Fruit fly (Drosophila melanogaster) whole organism, embryonic: ENCODE measurements around the gene dsx-c73A.
A peak's percentile ranks its signal among the peaks of the same experiment; 100 is the strongest.

Source experiments
- Adf1 ChIP-seq: fragments of 200-800 bp; sonication (Bioruptor generic); IDR thresholded peaks from 2 replicates; pipeline ENCODE4 v1.3.6; 2022; ENCODE audit warnings: missing biosample characterization, missing genetic modification characterization
- Aef1 ChIP-seq: fragments of 200-800 bp; sonication (Bioruptor generic); IDR thresholded peaks from 3 replicates; pipeline ENCODE4 v1.3.6; 2022; ENCODE audit warnings: missing biosample characterization, missing genetic modification characterization
- Antp ChIP-seq: fragments of 200-800 bp; sonication (Bioruptor generic); optimal IDR thresholded peaks from 3 replicates; lab custom pipeline; 2016; ENCODE audit warnings: missing biosample characterization, missing genetic modification characterization
- B-H2 ChIP-seq: fragments of 200-800 bp; sonication (Bioruptor generic); optimal IDR thresholded peaks from 2 replicates; lab custom pipeline; 2018; ENCODE audit warnings: missing biosample characterization, mild to moderate bottlenecking, missing genetic modification characterization
- Blimp-1 ChIP-seq: fragments of 200-800 bp; sonication (Bioruptor generic); optimal IDR thresholded peaks from 3 replicates; lab custom pipeline; 2018; ENCODE audit warnings: missing biosample characterization, missing genetic modification characterization, mild to moderate bottlenecking, moderate library complexity, missing genetic modification reagents
- CG11696 ChIP-seq: fragments of 200-800 bp; sonication (Bioruptor generic); IDR thresholded peaks from 2 replicates; pipeline ENCODE4 v1.3.6; 2022; ENCODE audit warnings: missing biosample characterization, missing genetic modification characterization
- CG11723 ChIP-seq: fragments of 200-800 bp; sonication (Bioruptor generic); optimal IDR thresholded peaks from 2 replicates; lab custom pipeline; 2017; ENCODE audit warnings: missing biosample characterization, mild to moderate bottlenecking, missing genetic modification characterization
- CG12155 ChIP-seq: fragments of 200-800 bp; sonication (Bioruptor generic); optimal IDR thresholded peaks from 3 replicates; lab custom pipeline; 2016; ENCODE audit warnings: missing biosample characterization, missing genetic modification characterization
- CG12219 ChIP-seq: fragments of 200-800 bp; sonication (Bioruptor generic); optimal IDR thresholded peaks from 3 replicates; lab custom pipeline; 2018; ENCODE audit warnings: missing biosample characterization, mild to moderate bottlenecking, missing genetic modification characterization
- CG12744 ChIP-seq: fragments of 200-800 bp; sonication (Bioruptor generic); optimal IDR thresholded peaks from 2 replicates; lab custom pipeline; 2016; ENCODE audit warnings: missing biosample characterization, missing genetic modification characterization
- CG12769 ChIP-seq: fragments of 200-800 bp; sonication (Bioruptor generic); optimal IDR thresholded peaks from 2 replicates; lab custom pipeline; 2019; ENCODE audit warnings: missing biosample characterization, mild to moderate bottlenecking, missing genetic modification characterization, moderate library complexity
- CG12942 ChIP-seq: fragments of 200-800 bp; sonication (Bioruptor generic); optimal IDR thresholded peaks from 3 replicates; lab custom pipeline; 2016; ENCODE audit warnings: missing biosample characterization, missing genetic modification characterization
- CG13424 ChIP-seq: fragments of 200-800 bp; sonication (Bioruptor generic); optimal IDR thresholded peaks from 2 replicates; lab custom pipeline; 2019; ENCODE audit warnings: missing biosample characterization, mild to moderate bottlenecking, missing genetic modification characterization, moderate library complexity
- CG14441 ChIP-seq: fragments of 200-800 bp; sonication (Bioruptor generic); IDR thresholded peaks from 2 replicates; pipeline ENCODE4 v1.3.6; 2022; ENCODE audit warnings: missing biosample characterization, missing genetic modification characterization
- CG15514 ChIP-seq: fragments of 200-800 bp; sonication (Bioruptor generic); optimal IDR thresholded peaks from 3 replicates; lab custom pipeline; 2017; ENCODE audit warnings: missing biosample characterization, missing genetic modification characterization, mild to moderate bottlenecking, moderate library complexity, missing genetic modification reagents
- CG18764 ChIP-seq: fragments of 200-800 bp; sonication (Bioruptor generic); optimal IDR thresholded peaks from 3 replicates; lab custom pipeline; 2016; ENCODE audit warnings: missing biosample characterization, missing genetic modification characterization
- CG30403 ChIP-seq: fragments of 200-800 bp; sonication (Bioruptor generic); optimal IDR thresholded peaks from 3 replicates; lab custom pipeline; 2016; ENCODE audit warnings: missing biosample characterization, missing genetic modification characterization
- CG3065 ChIP-seq: fragments of 200-800 bp; sonication (Bioruptor generic); optimal IDR thresholded peaks from 2 replicates; lab custom pipeline; 2016; ENCODE audit warnings: missing biosample characterization, missing genetic modification characterization
- CG4328 ChIP-seq: fragments of 200-800 bp; sonication (Bioruptor generic); optimal IDR thresholded peaks from 3 replicates; lab custom pipeline; 2017; ENCODE audit warnings: missing biosample characterization, missing genetic modification reagents, missing genetic modification characterization
- CG4404 ChIP-seq: fragments of 200-800 bp; sonication (Bioruptor generic); IDR thresholded peaks from 2 replicates; pipeline ENCODE4 v1.3.6; 2022; ENCODE audit warnings: missing biosample characterization, missing genetic modification characterization
- CG5245 ChIP-seq: fragments of 200-800 bp; sonication (Bioruptor generic); optimal IDR thresholded peaks from 3 replicates; lab custom pipeline; 2016; ENCODE audit warnings: missing biosample characterization, missing genetic modification characterization
- CG5953 ChIP-seq: fragments of 200-800 bp; sonication (Bioruptor generic); IDR thresholded peaks from 2 replicates; pipeline ENCODE4 v1.3.6; 2022; ENCODE audit warnings: missing biosample characterization, missing genetic modification characterization
- CG9437 ChIP-seq: fragments of 200-800 bp; sonication (Bioruptor generic); optimal IDR thresholded peaks from 2 replicates; lab custom pipeline; 2018; ENCODE audit warnings: missing biosample characterization, mild to moderate bottlenecking, missing genetic modification characterization
- CkIIα-i1 ChIP-seq: fragments of 200-800 bp; sonication (Bioruptor generic); IDR thresholded peaks from 2 replicates; pipeline ENCODE4 v1.3.6; 2022; ENCODE audit warnings: missing biosample characterization, missing genetic modification characterization
- Dip3 ChIP-seq: fragments of 200-800 bp; sonication (Bioruptor generic); optimal IDR thresholded peaks from 3 replicates; lab custom pipeline; 2016; ENCODE audit warnings: missing biosample characterization, missing genetic modification characterization
- Gug ChIP-seq: fragments of 200-800 bp; sonication (Bioruptor generic); IDR thresholded peaks from 4 replicates; pipeline ENCODE4 v1.3.6; 2022; ENCODE audit warnings: missing biosample characterization, missing genetic modification characterization
- NC2β ChIP-seq: fragments of 200-800 bp; sonication (Bioruptor generic); optimal IDR thresholded peaks from 2 replicates; lab custom pipeline; 2016; ENCODE audit warnings: missing biosample characterization, missing genetic modification characterization
- NK7.1 ChIP-seq: fragments of 200-800 bp; sonication (Bioruptor generic); optimal IDR thresholded peaks from 3 replicates; lab custom pipeline; 2016; ENCODE audit warnings: missing biosample characterization, missing genetic modification characterization
- Nf-YC ChIP-seq: fragments of 200-800 bp; optimal IDR thresholded peaks from 3 replicates; lab custom pipeline; 2019; ENCODE audit warnings: missing biosample characterization, mild to moderate bottlenecking, missing genetic modification characterization, moderate library complexity
- Pdp1 ChIP-seq, 2 experiments: fragments of 200-800 bp; sonication (Bioruptor generic); optimal IDR thresholded peaks; 3 replicates each; lab custom pipeline; 2016; ENCODE audit warnings: missing biosample characterization in 2 of 2, missing genetic modification characterization in 2 of 2, mild to moderate bottlenecking in 1 of 2, moderate library complexity in 1 of 2
- Scr ChIP-seq: fragments of 200-800 bp; sonication (Bioruptor generic); IDR thresholded peaks from 2 replicates; pipeline ENCODE4 v1.3.6; 2022; ENCODE audit warnings: missing biosample characterization, missing genetic modification characterization; ENCODE audit not compliant: partially characterized antibody
- Side ChIP-seq: fragments of 200-800 bp; sonication (Bioruptor generic); optimal IDR thresholded peaks from 2 replicates; lab custom pipeline; 2016; ENCODE audit warnings: missing biosample characterization, missing genetic modification characterization
- Xbp1 ChIP-seq: fragments of 200-800 bp; sonication (Bioruptor generic); optimal IDR thresholded peaks from 3 replicates; lab custom pipeline; 2016; ENCODE audit warnings: missing biosample characterization, mild to moderate bottlenecking, missing genetic modification characterization
- Xrp1 ChIP-seq: fragments of 200-800 bp; sonication (Bioruptor generic); IDR thresholded peaks from 2 replicates; pipeline ENCODE4 v1.3.6; 2022; ENCODE audit warnings: missing biosample characterization, missing genetic modification characterization
- chif ChIP-seq, 2 experiments: fragments of 200-800 bp; sonication (Bioruptor generic); optimal IDR thresholded peaks; 3 replicates each; lab custom pipeline; 2016; ENCODE audit warnings: missing biosample characterization in 2 of 2, missing genetic modification characterization in 2 of 2
- gem ChIP-seq: fragments of 200-800 bp; sonication (Bioruptor generic); optimal IDR thresholded peaks from 2 replicates; lab custom pipeline; 2019; ENCODE audit warnings: missing biosample characterization, mild to moderate bottlenecking, missing genetic modification characterization, moderate library complexity
- grau ChIP-seq: fragments of 200-800 bp; optimal IDR thresholded peaks from 3 replicates; lab custom pipeline; 2019; ENCODE audit warnings: missing biosample characterization, mild to moderate bottlenecking, missing genetic modification characterization, moderate library complexity
- jumu ChIP-seq: fragments of 200-800 bp; sonication (Bioruptor generic); optimal IDR thresholded peaks from 3 replicates; lab custom pipeline; 2016; ENCODE audit warnings: missing biosample characterization, missing genetic modification characterization
- lilli ChIP-seq: fragments of 200-800 bp; sonication (Bioruptor generic); optimal IDR thresholded peaks from 3 replicates; lab custom pipeline; 2016; ENCODE audit warnings: missing biosample characterization, missing genetic modification characterization
- mam ChIP-seq: fragments of 200-800 bp; sonication (Bioruptor generic); optimal IDR thresholded peaks from 3 replicates; lab custom pipeline; 2016; ENCODE audit warnings: missing biosample characterization, missing genetic modification characterization
- mld ChIP-seq: fragments of 200-800 bp; sonication (Bioruptor generic); IDR thresholded peaks from 3 replicates; pipeline ENCODE4 v1.3.6; 2022; ENCODE audit warnings: missing biosample characterization, missing genetic modification characterization; ENCODE audit not compliant: partially characterized antibody
- odd ChIP-seq: fragments of 200-800 bp; sonication (Bioruptor generic); optimal IDR thresholded peaks from 2 replicates; lab custom pipeline; 2017; ENCODE audit warnings: missing biosample characterization, mild to moderate bottlenecking, missing genetic modification characterization
- psq ChIP-seq: fragments of 200-800 bp; sonication (Bioruptor generic); optimal IDR thresholded peaks from 2 replicates; lab custom pipeline; 2017; ENCODE audit warnings: missing biosample characterization, missing genetic modification characterization
- scrt ChIP-seq: fragments of 200-800 bp; sonication (Bioruptor generic); optimal IDR thresholded peaks from 2 replicates; lab custom pipeline; 2018; ENCODE audit warnings: missing biosample characterization, mild to moderate bottlenecking, missing genetic modification characterization, moderate library complexity
- sr ChIP-seq: fragments of 200-800 bp; sonication (Bioruptor generic); IDR thresholded peaks from 3 replicates; pipeline ENCODE4 v1.3.6; 2022; ENCODE audit warnings: missing biosample characterization, missing genetic modification characterization
- tin ChIP-seq: fragments of 200-800 bp; sonication (Bioruptor generic); optimal IDR thresholded peaks from 3 replicates; lab custom pipeline; 2016; ENCODE audit warnings: missing biosample characterization, missing genetic modification characterization
- unc-4 ChIP-seq: fragments of 200-800 bp; sonication (Bioruptor generic); IDR thresholded peaks from 2 replicates; pipeline ENCODE4 v1.3.6; 2022; ENCODE audit warnings: missing biosample characterization, missing genetic modification characterization; ENCODE audit not compliant: partially characterized antibody
- vvl ChIP-seq: fragments of 200-800 bp; sonication (Bioruptor generic); IDR thresholded peaks from 2 replicates; pipeline ENCODE4 v1.3.6; 2022; ENCODE audit warnings: missing biosample characterization, missing genetic modification characterization
- wdn ChIP-seq: fragments of 200-800 bp; sonication (Bioruptor generic); IDR thresholded peaks from 2 replicates; pipeline ENCODE4 v1.3.6; 2022; ENCODE audit warnings: missing biosample characterization, missing genetic modification characterization
- wor ChIP-seq: fragments of 200-800 bp; sonication (Bioruptor generic); IDR thresholded peaks from 2 replicates; pipeline ENCODE4 v1.3.6; 2022; ENCODE audit warnings: missing biosample characterization, missing genetic modification characterization

Gene dsx-c73A

dm6 chr3L:16385880-16386584, 65.7 kb downstream of the dsx-c73A start, which contains the start of the genes Agpat3 and RAF2 (continued):
- TF ChIP-seq vvl (GFP tag; lab: Robert Waterston, UW) (peak; percentile 61), CG4404 (no peak), Dip3 (no peak), Xbp1 (GFP tag; lab: Kevin White, UChicago) (peak; percentile 53), B-H2 (GFP tag; lab: Kevin White, UChicago) (no peak), wdn (GFP tag; lab: Robert Waterston, UW) (peak; percentile 44; the same call in 1 of the 2 replicates), Scr (no peak), jumu (GFP tag; lab: Kevin White, UChicago) (no peak), wor (GFP tag; lab: Robert Waterston, UW) (0 out of 2 replicates have a peak, but pooled peaks have one; percentile 21), CG12744 (GFP tag; lab: Kevin White, UChicago) (no peak), CG13424 (peak; percentile 49), unc-4 (no peak), CG12769 (tag; lab: Kevin White, UChicago) (no peak), Xrp1 (GFP tag; lab: Robert Waterston, UW) (0 out of 2 replicates have a peak, but pooled peaks have one; percentile 28), scrt (GFP tag; lab: Kevin White, UChicago) (no peak), odd (GFP tag; lab: Kevin White, UChicago) (no peak), Antp (GFP tag; lab: Kevin White, UChicago) (no peak), lilli (peak; percentile 56), gem (tag; lab: Kevin White, UChicago) (peak; percentile 73), CG30403 (GFP tag; lab: Kevin White, UChicago) (peak; percentile 66), CG18764 (GFP tag; lab: Kevin White, UChicago) (peak; percentile 6), NC2β (GFP tag; lab: Kevin White, UChicago) (no peak), CG3065 (GFP tag; lab: Kevin White, UChicago) (no peak), Pdp1 (GFP tag; optimal IDR thresholded peaks at IDR 0.05; lab: Kevin White, UChicago) (no peak), Aef1 (peak; percentile 38), CG11696 (no peak), Adf1 (GFP tag; lab: Robert Waterston, UW) (no peak), CG4328 (no peak), Side (no peak), NK7.1 (GFP tag; lab: Kevin White, UChicago) (no peak), CG12942 (GFP tag; lab: Kevin White, UChicago) (no peak), tin (GFP tag; lab: Kevin White, UChicago) (peak; percentile 67), CG15514 (GFP tag; lab: Kevin White, UChicago) (peak; percentile 47), Blimp-1 (GFP tag; lab: Kevin White, UChicago) (peak; percentile 25), CkIIα-i1 (GFP tag; lab: Robert Waterston, UW) (no peak), grau (peak; percentile 54), Nf-YC (peak; percentile 13), psq (GFP tag; lab: Kevin White, UChicago) (no peak), Gug (GFP tag; lab: Robert Waterston, UW) (peak; percentile 31; the same call in 1 of the 4 replicates), mam (GFP tag; lab: Kevin White, UChicago) (peak; percentile 42), CG12155 (GFP tag; lab: Kevin White, UChicago) (peak; percentile 10), CG11723 (GFP tag; lab: Kevin White, UChicago) (no peak), CG5245 (GFP tag; lab: Kevin White, UChicago) (no peak), mld (no peak), CG9437 (GFP tag; lab: Kevin White, UChicago) (peak; percentile 42), CG12219 (no peak), sr (GFP tag; lab: Robert Waterston, UW) (no peak), CG14441 (peak; percentile 62; the same call in 1 of the 2 replicates), CG5953 (0 out of 2 replicates have a peak, but pooled peaks have one; percentile 10), chif (GFP tag; optimal IDR thresholded peaks at IDR 0.05; lab: Kevin White, UChicago) (peak; percentile 21 to 28)
